Fruit fly (Drosophila melanogaster) whole organism, pupa: Measurements from ENCODE around the gene CG42487.

Experiments used
- CG10348 ChIP-seq: fragments of 200-800 bp; sonication (Bioruptor generic); IDR thresholded peaks from 2 replicates; pipeline ENCODE4 v1.3.6; 2022; ENCODE audit warnings: missing biosample characterization, missing genetic modification characterization
- CG12605 ChIP-seq: fragments of 200-800 bp; sonication (Bioruptor generic); IDR thresholded peaks from 2 replicates; pipeline ENCODE4 v1.3.6; 2022; ENCODE audit warnings: missing biosample characterization, missing genetic modification characterization
- CG13204 ChIP-seq: fragments of 200-800 bp; sonication (Bioruptor generic); optimal IDR thresholded peaks from 2 replicates; lab custom pipeline; 2018; ENCODE audit warnings: missing biosample characterization, mild to moderate bottlenecking, missing genetic modification characterization, moderate library complexity
- CG14655 ChIP-seq: fragments of 200-800 bp; sonication (Bioruptor generic); optimal IDR thresholded peaks from 3 replicates; lab custom pipeline; 2017; ENCODE audit warnings: mild to moderate bottlenecking, missing biosample characterization, missing genetic modification reagents, missing genetic modification characterization
- CG15710 ChIP-seq: fragments of 200-800 bp; sonication (Bioruptor generic); optimal IDR thresholded peaks from 2 replicates; lab custom pipeline; 2018; ENCODE audit warnings: missing biosample characterization, mild to moderate bottlenecking, missing genetic modification characterization, moderate library complexity
- CG17806 ChIP-seq: fragments of 200-800 bp; sonication (Bioruptor generic); optimal IDR thresholded peaks from 2 replicates; lab custom pipeline; 2018; ENCODE audit warnings: missing biosample characterization, mild to moderate bottlenecking, missing genetic modification characterization, moderate library complexity
- CG32121 ChIP-seq: fragments of 200-800 bp; sonication (Bioruptor generic); IDR thresholded peaks from 2 replicates; pipeline ENCODE4 v1.3.6; 2022; ENCODE audit warnings: missing biosample characterization, missing genetic modification characterization
- CG34367 ChIP-seq: fragments of 200-800 bp; sonication (Bioruptor generic); optimal IDR thresholded peaks from 2 replicates; lab custom pipeline; 2018; ENCODE audit warnings: missing biosample characterization, mild to moderate bottlenecking, missing genetic modification characterization
- CG4496 ChIP-seq: fragments of 200-800 bp; sonication (Bioruptor generic); IDR thresholded peaks from 3 replicates; pipeline ENCODE4 v1.3.6; 2022; ENCODE audit warnings: missing biosample characterization, missing genetic modification characterization
- CG8159 ChIP-seq: fragments of 200-800 bp; sonication (Bioruptor generic); optimal IDR thresholded peaks from 3 replicates; lab custom pipeline; 2018; ENCODE audit warnings: missing biosample characterization, mild to moderate bottlenecking, missing genetic modification characterization, moderate library complexity
- CG8301 ChIP-seq: fragments of 200-800 bp; sonication (Bioruptor generic); optimal IDR thresholded peaks from 2 replicates; lab custom pipeline; 2018; ENCODE audit warnings: missing biosample characterization, mild to moderate bottlenecking, missing genetic modification characterization
- CG9948 ChIP-seq: fragments of 200-800 bp; sonication (Bioruptor generic); optimal IDR thresholded peaks from 2 replicates; lab custom pipeline; 2018; ENCODE audit warnings: missing biosample characterization, mild to moderate bottlenecking, missing genetic modification characterization, moderate library complexity
- D1 ChIP-seq: fragments of 200-800 bp; sonication (Bioruptor generic); optimal IDR thresholded peaks from 2 replicates; lab custom pipeline; 2018; ENCODE audit warnings: missing biosample characterization, mild to moderate bottlenecking, missing genetic modification characterization, moderate library complexity
- EcR ChIP-seq: fragments of 200-800 bp; sonication (Bioruptor generic); optimal IDR thresholded peaks from 3 replicates; lab custom pipeline; 2019; ENCODE audit warnings: missing biosample characterization, missing genetic modification characterization, mild to moderate bottlenecking, moderate library complexity, missing genetic modification reagents
- Ets98B ChIP-seq: fragments of 200-800 bp; sonication (Bioruptor generic); IDR thresholded peaks from 2 replicates; pipeline ENCODE4 v1.3.6; 2022; ENCODE audit warnings: missing biosample characterization, missing genetic modification characterization
- Pif1A ChIP-seq: fragments of 200-800 bp; sonication (Bioruptor generic); optimal IDR thresholded peaks from 3 replicates; lab custom pipeline; 2016; ENCODE audit warnings: missing biosample characterization, missing genetic modification characterization
- Pif1B ChIP-seq: fragments of 200-800 bp; sonication (Bioruptor generic); optimal IDR thresholded peaks from 3 replicates; lab custom pipeline; 2016; ENCODE audit warnings: missing biosample characterization, missing genetic modification characterization
- Snoo ChIP-seq: fragments of 200-800 bp; sonication (Bioruptor generic); optimal IDR thresholded peaks from 3 replicates; lab custom pipeline; 2017; ENCODE audit warnings: missing biosample characterization, mild to moderate bottlenecking, missing genetic modification characterization, inconsistent platforms
- fd96Ca ChIP-seq: fragments of 200-800 bp; sonication (Bioruptor generic); IDR thresholded peaks from 3 replicates; pipeline ENCODE4 v1.3.6; 2022; ENCODE audit warnings: missing biosample characterization, missing genetic modification characterization
- gl ChIP-seq: fragments of 200-800 bp; sonication (Bioruptor generic); optimal IDR thresholded peaks from 2 replicates; lab custom pipeline; 2018; ENCODE audit warnings: missing biosample characterization, mild to moderate bottlenecking, missing genetic modification characterization
- rn ChIP-seq: fragments of 200-800 bp; sonication (Bioruptor generic); IDR thresholded peaks from 2 replicates; pipeline ENCODE4 v1.3.6; 2022; ENCODE audit warnings: missing biosample characterization, missing genetic modification characterization

Gene CG42487

dm6 chr3R:27921982-27922672 is 36.9 kb downstream of the CG42487 start, which contains the start of gene BCAS2:
BCAS2 (minus strand) TSS chr3R:27922356.
- TF ChIP-seq CG13204 (GFP tag; lab: Kevin White, UChicago): no peak
- TF ChIP-seq CG8301: no peak
- no peak for TF ChIP-seq CG17806 (tag; lab: Kevin White, UChicago)
- no peak for TF ChIP-seq CG8159 (tag; lab: Kevin White, UChicago)
- no peak for TF ChIP-seq CG10348
- TF ChIP-seq D1 (tag; lab: Kevin White, UChicago): no peak
- no peak for TF ChIP-seq gl (tag; lab: Kevin White, UChicago)
- no peak for TF ChIP-seq Snoo (tag; lab: Kevin White, UChicago)
- no peak for TF ChIP-seq CG4496 (GFP tag; lab: Robert Waterston, UW)
- no peak for TF ChIP-seq CG32121
- no peak for TF ChIP-seq Pif1B (GFP tag; lab: Kevin White, UChicago)
- TF ChIP-seq Pif1A (GFP tag; lab: Kevin White, UChicago): no peak
- TF ChIP-seq EcR (GFP tag; lab: Kevin White, UChicago): no peak
- TF ChIP-seq Ets98B (GFP tag; lab: Robert Waterston, UW): no peak
- TF ChIP-seq CG34367 (tag; lab: Kevin White, UChicago): no peak
- TF ChIP-seq CG15710 (tag; lab: Kevin White, UChicago): no peak
- no peak for TF ChIP-seq fd96Ca

- TF ChIP-seq D1 (tag; lab: Kevin White, UChicago): no peak
- TF ChIP-seq CG34367 (tag; lab: Kevin White, UChicago): no peak
- no peak for TF ChIP-seq Ets98B (GFP tag; lab: Robert Waterston, UW)
- TF ChIP-seq Pif1B (GFP tag; lab: Kevin White, UChicago): no peak
- no peak for TF ChIP-seq CG14655
- TF ChIP-seq CG15710 (tag; lab: Kevin White, UChicago): no peak
- no peak for TF ChIP-seq CG9948 (tag; lab: Kevin White, UChicago)
- TF ChIP-seq Pif1A (GFP tag; lab: Kevin White, UChicago): no peak
- TF ChIP-seq CG10348: no peak
- no peak for TF ChIP-seq fd96Ca
- no peak for TF ChIP-seq gl (tag; lab: Kevin White, UChicago)
- no peak for TF ChIP-seq CG13204 (GFP tag; lab: Kevin White, UChicago)
- TF ChIP-seq CG8301: no peak
- no peak for TF ChIP-seq Snoo (tag; lab: Kevin White, UChicago)
- no peak for TF ChIP-seq CG4496 (GFP tag; lab: Robert Waterston, UW)
These were observed 38.2 kb downstream of the CG42487 start, which contains the start of gene CG12259 for dm6 chr3R:27920883-27921282. CG12259 (minus strand) TSS chr3R:27921089.

- peak; percentile 39 for TF ChIP-seq Snoo (tag; lab: Kevin White, UChicago)
- TF ChIP-seq EcR (GFP tag; lab: Kevin White, UChicago): no peak
- no peak for TF ChIP-seq CG10348
- peak; percentile 46 for TF ChIP-seq CG8159 (tag; lab: Kevin White, UChicago)
- no peak for TF ChIP-seq CG32121
- TF ChIP-seq rn (GFP tag; lab: Robert Waterston, UW): no peak
- TF ChIP-seq CG9948 (tag; lab: Kevin White, UChicago): no peak
- TF ChIP-seq CG17806 (tag; lab: Kevin White, UChicago): no peak
- TF ChIP-seq Pif1B (GFP tag; lab: Kevin White, UChicago): no peak
- TF ChIP-seq Pif1A (GFP tag; lab: Kevin White, UChicago): no peak
- TF ChIP-seq gl (tag; lab: Kevin White, UChicago): no peak
- TF ChIP-seq, all 21 proteins: peak for 2
These were observed 39.7 kb downstream of the CG42487 start, which contains the start of gene Boh1 for dm6 chr3R:27919385-27919789. Boh1 (minus strand) TSS chr3R:27919460.

dm6 chr3R:27916355-27917019 is 42.6 kb downstream of the CG42487 start, which contains the start of the genes CG5003 and mRpS22:
CG5003 (minus strand) TSS chr3R:27916516.
mRpS22 (plus strand) TSS chr3R:27916908.
- TF ChIP-seq Snoo (tag; lab: Kevin White, UChicago): peak; percentile 44
- TF ChIP-seq Pif1B (GFP tag; lab: Kevin White, UChicago): peak; percentile 43
- no peak for TF ChIP-seq D1 (tag; lab: Kevin White, UChicago)
- TF ChIP-seq CG9948 (tag; lab: Kevin White, UChicago): peak; percentile 4
- no peak for TF ChIP-seq CG12605 (GFP tag; lab: Robert Waterston, UW)
- TF ChIP-seq CG4496 (GFP tag; lab: Robert Waterston, UW): 0 out of 3 replicates have a peak, but pooled peaks have one; percentile 34
- peak; percentile 53 for TF ChIP-seq CG8159 (tag; lab: Kevin White, UChicago)
- TF ChIP-seq CG32121: no peak
- peak; percentile 55 for TF ChIP-seq CG15710 (tag; lab: Kevin White, UChicago)
- peak; percentile 12 for TF ChIP-seq CG17806 (tag; lab: Kevin White, UChicago)

dm6 chr3R:27912147-27912546 is 46.9 kb downstream of the CG42487 start, which contains the start of gene mil:
mil (plus strand) TSS chr3R:27912447.
- TF ChIP-seq CG9948 (tag; lab: Kevin White, UChicago) (no peak), Ets98B (GFP tag; lab: Robert Waterston, UW) (no peak), CG32121 (no peak)
- TF ChIP-seq, all 21 proteins: peak for 0
